Fruit fly (Drosophila melanogaster) ovary, adult (tissue): ENCODE measurements around the gene CG7208.

Experiments used
- CG17801 ChIP-seq: fragments of 200-800 bp; optimal IDR thresholded peaks from 2 replicates; lab custom pipeline; 2019; ENCODE audit warnings: missing biosample characterization, mild to moderate bottlenecking, missing genetic modification characterization, moderate library complexity; ENCODE audit not compliant: partially characterized antibody

Gene CG7208

DNA sequence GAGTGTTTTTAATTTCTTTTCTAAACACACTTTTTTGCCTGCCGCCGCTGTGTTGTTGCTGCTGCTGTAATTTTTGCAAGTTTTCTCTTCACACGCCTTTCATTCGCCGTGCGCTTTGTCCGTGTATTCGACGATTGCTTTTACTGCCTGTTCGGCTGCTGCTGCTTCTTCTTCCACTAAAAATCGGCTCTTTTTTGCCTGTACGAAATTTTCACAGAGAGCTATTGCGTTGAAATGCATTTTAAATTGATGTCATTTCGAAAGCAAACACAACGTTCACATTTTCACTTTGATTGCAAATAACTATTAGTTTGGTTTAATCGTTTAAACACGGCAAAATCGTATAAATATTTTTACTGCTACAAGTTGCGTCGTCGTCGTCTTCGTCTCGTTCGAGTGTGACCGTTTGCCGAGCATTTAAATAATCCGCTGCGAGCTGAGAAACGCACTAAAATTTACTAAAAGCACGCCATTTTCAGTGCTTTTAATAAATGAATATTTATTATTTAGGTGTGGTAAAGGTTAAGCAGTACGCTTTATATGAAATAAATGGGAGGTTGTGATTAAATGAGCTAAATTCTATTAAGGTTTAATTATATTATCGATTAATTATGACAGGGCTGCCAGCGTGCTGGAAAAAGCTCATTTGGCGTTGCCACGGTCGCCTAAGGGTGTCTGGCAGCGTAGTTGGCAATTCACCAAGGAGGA lies 13.8 kb upstream of the CG7208 start, which contains the start of the genes Ssdp and CG7985:
Gene Ssdp (minus strand): TSS at position 419 of the 708 bp plus-strand sequence.
Gene CG7985 (plus strand): TSS at position 681 of the 708 bp plus-strand sequence.
- TF ChIP-seq CG17801 (GFP tag; lab: Kevin White, UChicago), result no peak

DNA sequence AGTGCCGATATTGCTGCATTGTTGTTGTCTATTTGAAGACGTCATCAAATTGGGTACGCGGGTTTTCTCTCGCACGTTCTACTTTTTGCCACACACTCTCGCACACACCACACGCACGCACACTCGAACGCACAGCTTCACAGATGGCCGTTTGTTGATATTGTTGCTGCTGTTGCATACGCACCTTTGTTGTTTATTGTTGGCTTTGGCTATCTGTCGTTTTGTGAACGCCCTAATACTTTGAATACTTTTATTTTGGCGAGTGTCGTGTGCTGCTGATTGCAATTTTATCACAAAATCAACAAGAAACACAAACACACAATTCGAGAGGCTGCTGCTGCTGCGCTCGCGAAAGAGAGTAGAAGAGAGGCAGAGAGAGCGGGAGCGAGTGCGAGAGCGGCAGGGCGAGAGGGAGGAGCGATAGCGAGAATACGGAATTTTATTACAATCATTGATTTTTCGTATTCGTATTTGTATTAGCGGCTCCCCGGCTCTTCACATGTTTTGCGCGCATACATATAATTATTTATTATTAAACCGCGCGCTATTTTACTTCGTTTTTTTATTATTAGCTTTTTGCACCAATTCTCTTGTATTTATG lies 13.1 kb upstream of the CG7208 start:
- peak; percentile 61 for TF ChIP-seq CG17801 (GFP tag; lab: Kevin White, UChicago)

DNA sequence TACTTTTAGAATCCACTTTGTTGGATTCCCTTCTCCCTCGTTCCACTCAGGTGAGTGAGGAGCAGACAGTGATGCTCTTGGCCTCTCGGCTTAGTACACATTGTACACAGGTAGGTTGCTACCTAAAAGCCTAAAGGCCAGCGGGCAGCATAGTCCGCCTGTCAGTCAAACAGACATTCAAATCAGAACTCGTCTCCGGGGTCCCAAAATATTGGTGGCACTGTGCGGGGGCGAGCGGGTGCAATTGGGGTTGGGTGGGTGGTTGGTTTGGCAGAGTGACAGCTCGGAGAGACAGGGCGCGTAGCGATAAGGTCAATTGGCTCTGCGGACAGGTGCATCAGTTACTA lies 12.3 kb upstream of the CG7208 start:
- no peak for TF ChIP-seq CG17801 (GFP tag; lab: Kevin White, UChicago)

DNA sequence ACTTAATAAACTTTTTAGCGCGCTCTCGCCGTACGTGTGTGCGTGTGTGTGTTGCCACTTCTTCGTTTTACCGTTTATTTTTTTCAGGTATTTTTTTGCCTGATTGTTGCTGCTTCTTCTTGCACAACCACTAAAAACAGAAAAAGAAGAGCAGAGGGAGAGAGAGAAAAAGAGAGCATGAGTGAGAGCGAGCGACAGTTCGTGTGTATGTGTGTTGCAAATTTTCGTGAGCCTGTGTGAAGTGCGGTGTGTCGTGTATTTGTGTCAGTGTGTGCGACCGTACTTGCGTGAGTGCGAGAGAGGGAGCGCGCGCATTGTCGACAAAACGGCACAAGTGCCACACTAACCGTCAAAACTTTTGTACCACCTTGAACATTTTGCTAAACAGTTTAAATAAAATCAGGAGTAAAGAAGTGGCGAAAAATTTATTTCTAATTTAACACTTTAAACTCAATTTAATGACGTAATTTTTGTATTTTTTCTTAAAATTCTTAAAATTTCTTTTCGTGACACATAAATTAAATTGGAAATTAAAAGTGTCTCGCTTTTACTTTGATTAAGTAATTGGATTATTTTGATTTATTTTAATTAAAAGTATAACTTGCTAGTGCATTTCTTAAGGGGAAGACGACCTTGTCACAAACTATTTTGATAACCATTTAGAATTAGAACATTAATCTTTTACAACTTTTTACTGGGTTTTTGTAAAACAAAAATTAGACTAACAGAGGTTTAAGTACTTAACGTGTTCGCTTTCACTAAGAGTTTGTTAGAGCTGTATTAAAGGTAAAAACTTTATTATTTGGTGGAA lies 11.7 kb upstream of the CG7208 start:
- peak; percentile 93 for TF ChIP-seq CG17801 (GFP tag; lab: Kevin White, UChicago)

DNA sequence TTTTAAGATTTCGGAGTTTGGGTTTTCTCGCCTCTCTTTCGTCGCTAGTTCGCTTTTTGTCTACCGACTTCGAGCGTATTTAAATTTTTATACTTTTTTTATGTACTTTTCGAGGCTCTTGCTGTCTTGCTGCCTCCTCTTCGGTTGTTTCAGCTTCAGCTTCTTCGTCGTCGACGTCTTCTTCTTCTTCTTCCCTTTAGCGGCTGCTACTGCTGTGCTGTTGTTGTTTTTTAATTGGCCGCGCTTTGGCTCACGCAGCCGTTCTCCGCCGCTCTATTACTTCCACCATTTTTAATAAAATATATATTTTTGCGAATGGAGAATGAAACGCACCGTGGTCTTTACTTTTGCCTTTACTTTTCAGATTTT lies 11.1 kb upstream of the CG7208 start:
- TF ChIP-seq CG17801 (GFP tag; lab: Kevin White, UChicago), result no peak

DNA sequence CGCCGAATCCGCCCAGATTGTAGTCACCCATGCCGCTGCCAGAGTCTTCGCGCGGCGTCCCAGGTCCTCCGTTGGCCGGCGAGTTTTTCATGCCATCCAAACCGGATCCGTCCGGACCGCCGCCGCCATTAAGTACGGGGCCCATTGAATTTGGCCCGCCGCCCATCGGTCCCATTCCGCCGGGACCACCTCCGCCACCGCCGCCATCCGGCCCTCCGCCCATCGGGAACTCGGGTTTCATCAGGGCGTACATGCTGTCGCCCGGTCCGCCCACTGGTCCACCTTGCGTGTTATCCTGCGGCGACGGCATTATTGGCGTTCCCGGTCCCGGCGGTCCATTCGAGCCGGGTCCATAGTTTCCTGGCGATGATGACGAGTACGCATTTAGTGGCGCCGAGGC lies 9.8 kb upstream of the CG7208 start:
- TF ChIP-seq CG17801 (GFP tag; lab: Kevin White, UChicago), result no peak

DNA sequence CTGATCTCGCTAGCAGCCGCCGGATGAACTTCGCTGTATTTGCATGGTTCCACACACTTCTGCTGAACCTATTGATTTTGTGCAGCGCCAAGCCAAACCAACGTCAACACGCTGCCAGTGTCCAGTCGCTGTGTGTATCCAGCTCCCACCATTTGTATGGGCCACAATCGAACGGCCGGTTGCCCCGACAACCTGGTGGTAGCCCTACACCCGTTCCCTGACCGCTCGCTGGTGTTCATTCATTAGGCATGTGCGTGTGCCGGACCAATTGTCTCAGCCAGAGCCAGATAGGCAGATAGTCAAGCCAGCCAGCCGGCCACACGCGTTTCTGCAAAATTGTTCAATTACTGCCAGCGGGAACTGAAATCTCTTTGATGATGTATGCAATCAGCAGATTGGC lies 6.4 kb upstream of the CG7208 start, which contains the start of gene CG14313:
Gene CG14313 (minus strand): TSS at position 101 of the 400 bp plus-strand sequence.
- no peak for TF ChIP-seq CG17801 (GFP tag; lab: Kevin White, UChicago)

DNA sequence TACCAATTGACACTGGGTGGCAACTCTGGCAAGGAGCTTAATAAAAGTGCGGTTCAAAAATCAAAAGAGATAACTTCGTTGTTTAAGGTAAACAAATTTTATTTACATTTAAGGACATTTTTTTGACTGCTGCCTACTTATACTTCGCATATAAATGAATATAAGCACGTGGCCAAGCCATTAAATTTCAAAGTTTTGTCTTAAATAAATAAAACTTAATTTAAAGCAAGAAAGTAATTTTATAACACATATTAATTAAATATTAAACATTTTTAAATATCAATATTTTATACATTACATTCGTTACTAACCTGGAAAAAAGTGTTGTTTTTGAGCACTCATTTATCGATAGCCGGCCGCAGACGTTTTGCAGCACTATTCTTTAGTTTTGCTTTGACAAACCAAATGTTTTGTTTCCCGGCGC lies 3.2 kb upstream of the CG7208 start, which contains the start of the genes CG12321 and MED17:
Gene CG12321 (minus strand): TSS at position 6 of the 424 bp plus-strand sequence.
Gene MED17 (plus strand): TSS at position 371 of the 424 bp plus-strand sequence.
- peak; percentile 85 for TF ChIP-seq CG17801 (GFP tag; lab: Kevin White, UChicago)

DNA sequence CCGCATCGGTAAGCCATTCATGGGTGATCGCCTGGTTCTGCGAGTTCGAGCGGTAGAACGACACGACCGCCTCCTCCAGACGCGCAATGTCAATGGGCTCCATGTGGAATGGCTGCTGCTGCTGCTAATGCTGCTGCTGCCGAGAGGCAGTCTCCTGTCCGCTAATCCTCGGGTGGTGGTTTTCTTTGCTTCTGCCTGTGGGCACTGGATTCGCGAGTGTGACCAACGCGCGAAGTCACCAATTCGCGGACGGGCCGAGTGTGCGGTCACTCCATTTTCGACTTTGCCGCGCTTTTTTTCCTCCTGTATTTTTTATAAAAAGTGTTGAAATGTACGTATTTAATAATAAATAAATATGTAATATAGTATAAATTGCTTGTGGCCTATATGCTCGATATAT lies 2.3 kb downstream of the CG7208 start, which contains the start of gene cdm:
Gene cdm (minus strand): TSS at position 236 of the 400 bp plus-strand sequence.
- peak; percentile 2 for TF ChIP-seq CG17801 (GFP tag; lab: Kevin White, UChicago)

DNA sequence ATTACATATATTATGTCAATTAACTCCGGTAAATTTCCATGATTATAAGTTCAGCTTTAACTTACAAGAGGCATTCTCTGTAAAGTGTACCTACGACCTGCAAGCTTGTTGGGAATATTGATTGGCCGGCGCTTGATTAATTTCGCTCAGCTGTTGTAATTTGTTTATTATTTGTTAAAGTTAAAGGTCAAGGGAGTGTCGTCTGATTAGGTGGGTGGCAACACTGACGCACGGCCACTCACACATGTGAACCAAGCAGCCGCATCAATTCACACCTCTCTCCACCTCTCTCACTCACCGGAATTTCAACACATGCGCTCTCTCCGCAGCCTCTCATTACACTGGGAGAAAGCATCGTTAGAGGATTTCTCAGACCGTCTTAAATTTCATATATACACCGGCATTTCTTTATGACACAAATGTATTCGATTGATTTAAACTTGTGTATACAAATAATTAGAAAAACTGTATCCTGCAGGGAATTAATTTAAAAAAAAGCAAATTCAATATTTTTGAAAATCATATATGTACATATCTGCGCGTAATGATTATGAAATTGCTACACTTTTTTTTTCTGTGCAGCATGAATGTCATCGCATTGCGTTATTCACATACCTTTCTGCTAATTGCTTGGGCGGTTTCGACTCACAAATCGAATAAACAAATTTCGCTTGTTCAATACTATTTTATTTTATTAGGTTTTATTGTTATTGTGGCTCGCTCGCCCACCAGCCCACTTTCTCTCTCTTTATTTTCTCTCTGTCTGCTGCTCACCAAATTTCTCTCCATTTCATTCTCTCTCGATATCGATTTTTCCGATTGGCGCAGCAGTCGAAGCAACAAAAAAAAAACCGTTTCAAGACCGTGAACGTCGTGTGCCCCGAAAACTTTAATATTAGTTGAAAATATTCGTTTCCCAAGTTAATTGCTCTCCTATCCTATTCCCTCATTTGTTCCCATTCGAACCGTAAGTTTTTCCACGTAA lies 13.2 kb downstream of the CG7208 start:
- peak; percentile 75 for TF ChIP-seq CG17801 (GFP tag; lab: Kevin White, UChicago)

DNA sequence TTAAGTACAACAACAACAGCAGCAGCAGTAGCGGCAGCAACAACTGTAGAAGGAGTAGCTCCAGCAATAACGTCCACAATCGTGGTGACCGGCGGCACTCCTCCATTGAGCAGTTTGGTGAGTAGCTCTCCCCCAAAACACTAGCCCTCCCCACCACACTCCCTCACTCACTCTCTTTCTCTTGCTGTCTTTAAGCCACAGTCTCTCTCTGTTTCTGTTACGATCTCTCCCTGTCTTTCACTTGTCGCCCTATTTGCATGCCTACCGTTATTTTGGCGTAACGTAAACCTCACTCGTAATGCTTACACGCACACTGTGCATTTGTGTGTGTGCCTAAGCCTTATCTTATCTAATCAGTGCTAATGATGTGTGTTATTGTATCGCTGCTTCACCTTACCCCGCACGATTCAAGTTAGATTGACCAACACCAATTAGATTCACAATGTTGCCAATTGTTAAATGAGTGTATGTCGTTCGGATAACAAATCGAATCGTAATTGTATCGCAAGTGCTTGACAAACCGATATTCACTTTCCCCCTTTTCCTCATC lies 15.5 kb downstream of the CG7208 start:
- no peak for TF ChIP-seq CG17801 (GFP tag; lab: Kevin White, UChicago)

DNA sequence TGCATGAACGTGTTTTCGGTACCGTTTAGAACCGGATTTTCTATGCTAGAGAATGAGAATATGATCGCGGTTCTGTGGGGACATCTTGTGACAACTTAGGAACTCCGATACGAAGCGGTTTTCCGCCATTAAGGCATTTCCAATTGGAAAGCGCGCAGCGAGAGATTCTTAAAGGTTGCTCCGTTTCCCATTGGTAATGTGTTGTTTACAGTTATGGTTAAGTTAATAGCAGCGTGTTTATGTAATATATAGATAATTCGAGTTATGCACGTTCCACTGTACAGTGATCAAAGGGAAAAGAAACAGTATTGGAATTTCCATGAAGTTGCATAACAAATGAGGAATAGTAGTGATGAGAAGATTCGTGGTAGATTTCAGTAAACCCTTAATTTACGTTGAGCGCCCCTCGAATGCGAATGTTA lies 16.6 kb downstream of the CG7208 start:
- TF ChIP-seq CG17801 (GFP tag; lab: Kevin White, UChicago), result no peak

DNA sequence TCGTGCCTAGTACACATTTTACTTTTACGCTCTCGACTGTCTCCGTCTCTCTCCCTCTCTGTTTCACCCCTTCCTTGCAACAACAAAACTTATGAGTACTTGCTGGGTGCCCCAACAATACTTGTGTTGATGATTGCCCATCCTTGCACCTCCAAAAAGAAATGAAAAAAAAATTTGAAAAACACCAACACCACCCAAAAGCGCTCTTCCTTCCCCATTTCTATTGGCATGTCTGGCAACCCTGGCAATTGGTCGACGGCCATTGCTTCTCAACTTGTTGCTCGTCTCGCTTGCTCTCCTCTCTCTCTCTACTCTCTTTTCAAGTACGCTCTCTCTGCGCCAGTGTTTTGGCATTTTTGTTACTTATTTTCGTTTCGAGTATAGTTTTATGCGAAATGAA lies 17.1 kb downstream of the CG7208 start:
- TF ChIP-seq CG17801 (GFP tag; lab: Kevin White, UChicago), result peak; percentile 23
